Worm (Caenorhabditis elegans): ENCODE measurements around the gene Y62H9A.12.

Y62H9A.12 gene

ce11 chrX:11872210-11872609, 41.7 kb upstream of the Y62H9A.12 start (continued):
- TF ChIP-seq madf-9 (GFP tag; conservative IDR thresholded peaks at IDR 0.05) = 0 out of 2 replicates have a peak, but pooled peaks have one; percentile 29
- TF ChIP-seq snpc-4 (tag; optimal IDR thresholded peaks at IDR 0.05) = no peak
- TF ChIP-seq mdt-29 (GFP tag; IDR thresholded peaks at IDR 0.05) = peak; percentile 71; the same call in 1 of the 2 replicates
- TF ChIP-seq ceh-44 (GFP tag; IDR thresholded peaks at IDR 0.05) = 0 out of 2 replicates have a peak, but pooled peaks have one; percentile 26
- TF ChIP-seq ztf-11 (tag; optimal IDR thresholded peaks at IDR 0.05) = no peak
- peak in 1 of 2 experiments; percentile 80; a peak in 1 of 4 replicates for TF ChIP-seq madf-5 (GFP tag; IDR thresholded peaks at IDR 0.05)
- TF ChIP-seq daf-16 (GFP tag; optimal IDR thresholded peaks at IDR 0.05) = peak in 1 of 2 experiments; percentile 83
- TF ChIP-seq daf-16 (tag; optimal IDR thresholded peaks at IDR 0.05) = peak; percentile 75
- peak; percentile 38; the same call in 1 of the 2 replicates for TF ChIP-seq F26F4.8 (GFP tag; conservative IDR thresholded peaks at IDR 0.05)
- no peak for TF ChIP-seq cey-2 (tag; optimal IDR thresholded peaks at IDR 0.05; ENCODE audit: borderline replicate concordance, insufficient read depth)
- TF ChIP-seq nhr-41 (GFP tag; IDR thresholded peaks at IDR 0.05) = peak; percentile 32; the same call in 1 of the 2 replicates
- TF ChIP-seq T20F7.1 (GFP tag; optimal IDR thresholded peaks at IDR 0.05) = no peak
- TF ChIP-seq nhr-111 (GFP tag; optimal IDR thresholded peaks at IDR 0.05) = peak; percentile 27
- no peak for TF ChIP-seq nhr-10 (tag; optimal IDR thresholded peaks at IDR 0.05)
- TF ChIP-seq lim-7 (GFP tag; IDR thresholded peaks at IDR 0.05) = peak; percentile 76; the same call in 1 of the 2 replicates
- TF ChIP-seq snpc-1.2 (GFP tag; IDR thresholded peaks at IDR 0.05) = peak; percentile 78; the same call in 1 of the 2 replicates
- peak; percentile 44 for TF ChIP-seq nhr-48 (tag; optimal IDR thresholded peaks at IDR 0.05)
- no peak for TF ChIP-seq nhr-25 (tag; optimal IDR thresholded peaks at IDR 0.05; ENCODE audit: borderline replicate concordance, insufficient read depth)
- TF ChIP-seq vab-7 (GFP tag; IDR thresholded peaks at IDR 0.05) = peak; percentile 71
- peak in 1 of 2 experiments; percentile 18 for TF ChIP-seq unc-62 (GFP tag; optimal IDR thresholded peaks at IDR 0.05 in 1 of 2)
- no peak for TF ChIP-seq unc-62 (tag; optimal IDR thresholded peaks at IDR 0.05)
- TF ChIP-seq daf-19 (GFP tag; conservative IDR thresholded peaks at IDR 0.05) = 0 out of 2 replicates have a peak, but pooled peaks have one; percentile 19
- TF ChIP-seq lin-29 (GFP tag; IDR thresholded peaks at IDR 0.05) = no peak
- peak; percentile 6 for TF ChIP-seq spr-3 (GFP tag; optimal IDR thresholded peaks at IDR 0.05)
- peak; percentile 19 for TF ChIP-seq hlh-11 (tag; optimal IDR thresholded peaks at IDR 0.05)
- peak; percentile 84 for TF ChIP-seq nhr-42 (GFP tag; IDR thresholded peaks at IDR 0.05)
- no peak for TF ChIP-seq zfp-3 (GFP tag; conservative IDR thresholded peaks at IDR 0.05)
- TF ChIP-seq Y75B8A.6 (GFP tag; IDR thresholded peaks at IDR 0.05) = 0 out of 2 replicates have a peak, but pooled peaks have one; percentile 20
- TF ChIP-seq zip-11 (GFP tag; IDR thresholded peaks at IDR 0.05) = no peak; the same call in 1 of the 2 replicates
- no peak for TF ChIP-seq mxl-2 (GFP tag; conservative IDR thresholded peaks at IDR 0.05)
- TF ChIP-seq mxl-3 (GFP tag; optimal IDR thresholded peaks at IDR 0.05) = peak; percentile 31
- no peak for TF ChIP-seq Y48G9A.11 (GFP tag; IDR thresholded peaks at IDR 0.05)

ce11 chrX:11875260-11875659, 38.7 kb upstream of the Y62H9A.12 start, which contains the start of gene Y62H9A.1:
Gene Y62H9A.1, plus strand, starts transcription at chrX:11875541.
- TF ChIP-seq attf-4 (tag; optimal IDR thresholded peaks at IDR 0.05) (no peak), snpc-4 (tag; optimal IDR thresholded peaks at IDR 0.05) (no peak), zip-2 (tag; optimal IDR thresholded peaks at IDR 0.05) (no peak), mdt-29 (GFP tag; IDR thresholded peaks at IDR 0.05) (no peak), dmd-6 (GFP tag; IDR thresholded peaks at IDR 0.05) (no peak), cey-2 (tag; optimal IDR thresholded peaks at IDR 0.05; ENCODE audit: borderline replicate concordance, insufficient read depth) (no peak), ceh-82 (tag; optimal IDR thresholded peaks at IDR 0.05) (no peak), daf-8 (GFP tag; IDR thresholded peaks at IDR 0.05) (no peak), lir-3 (tag; optimal IDR thresholded peaks at IDR 0.05) (no peak), egl-27 (tag; optimal IDR thresholded peaks at IDR 0.05) (no peak), Y105C5A.15 (GFP tag; IDR thresholded peaks at IDR 0.05) (no peak), T20F7.1 (GFP tag; optimal IDR thresholded peaks at IDR 0.05) (no peak), ztf-7 (tag; optimal IDR thresholded peaks at IDR 0.05) (no peak), lin-39 (tag; optimal IDR thresholded peaks at IDR 0.05) (no peak), spr-1 (tag; optimal IDR thresholded peaks at IDR 0.05) (no peak), nhr-28 (tag; optimal IDR thresholded peaks at IDR 0.05) (no peak), aly-2 (tag; optimal IDR thresholded peaks at IDR 0.05) (no peak), nhr-102 (tag; optimal IDR thresholded peaks at IDR 0.05) (no peak), daf-19 (GFP tag; conservative IDR thresholded peaks at IDR 0.05) (no peak), gei-8 (GFP tag; optimal IDR thresholded peaks at IDR 0.05) (no peak)
